Fruit fly (Drosophila melanogaster): ENCODE measurements around the gene Mettl3.

The Mettl3 gene

DNA sequence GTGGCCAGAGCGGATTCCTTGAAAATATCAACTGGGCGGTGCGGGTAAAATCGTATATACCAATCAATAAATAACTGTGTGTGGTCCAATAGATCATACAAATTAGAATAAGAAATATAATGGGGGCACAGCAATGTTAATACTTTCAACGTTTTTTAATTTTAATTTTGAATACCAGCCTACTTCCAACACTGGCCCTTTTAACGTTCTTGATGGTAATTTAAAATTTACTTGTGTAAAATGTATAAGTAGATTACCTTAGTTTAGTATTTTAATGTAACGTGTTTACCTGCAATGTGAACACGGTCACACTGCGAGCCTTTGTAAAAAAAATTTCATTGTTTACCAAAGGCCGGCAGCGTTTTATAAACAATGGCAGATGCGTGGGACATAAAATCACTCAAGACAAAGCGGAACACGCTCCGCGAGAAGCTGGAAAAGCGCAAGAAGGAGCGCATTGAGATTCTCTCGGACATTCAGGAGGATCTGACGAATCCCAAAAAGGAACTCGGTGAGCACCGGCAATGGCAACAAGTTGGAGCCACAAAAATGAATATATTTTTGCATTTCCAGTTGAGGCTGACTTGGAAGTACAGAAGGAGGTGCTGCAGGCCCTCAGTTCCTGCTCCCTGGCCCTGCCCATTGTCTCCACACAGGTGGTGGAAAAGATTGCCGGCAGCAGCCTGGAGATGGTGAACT, at the start of gene Mettl3, which contains the start of gene KrT95D (continued):
- TF ChIP-seq dan (GFP tag; IDR thresholded peaks at IDR 0.05) (no peak), CG3838 (GFP tag; optimal IDR thresholded peaks at IDR 0.05) (no peak), BtbVII (GFP tag; optimal IDR thresholded peaks at IDR 0.05) (no peak), CG14050 (GFP tag; IDR thresholded peaks at IDR 0.05) (no peak), cato (GFP tag; optimal IDR thresholded peaks at IDR 0.05; ENCODE audit: borderline replicate concordance) (no peak), CG16813 (GFP tag; IDR thresholded peaks at IDR 0.05; ENCODE audit: partially characterized antibody) (peak; percentile 24; the same call in 2 of the 3 replicates), ems (GFP tag; optimal IDR thresholded peaks at IDR 0.05) (no peak), z (GFP tag; IDR thresholded peaks at IDR 0.05) (no peak), CG43689 (GFP tag; IDR thresholded peaks at IDR 0.05) (no peak), Xrp1 (GFP tag; IDR thresholded peaks at IDR 0.05) (no peak), CG6254 (GFP tag; optimal IDR thresholded peaks at IDR 0.05) (no peak), CG17186 (GFP tag; optimal IDR thresholded peaks at IDR 0.05) (peak; percentile 38), ssp (GFP tag; IDR thresholded peaks at IDR 0.05) (no peak), CG7928 (GFP tag; optimal IDR thresholded peaks at IDR 0.05) (no peak), Vsx1 (GFP tag; optimal IDR thresholded peaks at IDR 0.05) (no peak), Six4 (GFP tag; optimal IDR thresholded peaks at IDR 0.05) (no peak), CG31388 (GFP tag; optimal IDR thresholded peaks at IDR 0.05) (no peak), Myb (GFP tag; optimal IDR thresholded peaks at IDR 0.05) (no peak), esg (GFP tag; conservative IDR thresholded peaks at IDR 0.05) (no peak), HLH54F (GFP tag; optimal IDR thresholded peaks at IDR 0.05) (no peak), HHEX (GFP tag; optimal IDR thresholded peaks at IDR 0.05) (no peak), pho (GFP tag; optimal IDR thresholded peaks at IDR 0.05) (peak; percentile 14), NC2β (GFP tag; optimal IDR thresholded peaks at IDR 0.05) (no peak), Doc2 (GFP tag; IDR thresholded peaks at IDR 0.05) (no peak), Bdp1 (GFP tag; optimal IDR thresholded peaks at IDR 0.05) (no peak), CG11504 (tag; optimal IDR thresholded peaks at IDR 0.05) (peak; percentile 94), sc (optimal IDR thresholded peaks at IDR 0.05) (no peak), sc (GFP tag; optimal IDR thresholded peaks at IDR 0.05) (no peak), CG12299 (tag; optimal IDR thresholded peaks at IDR 0.05) (no peak), Lpt (GFP tag; optimal IDR thresholded peaks at IDR 0.05) (no peak), sd (tag; optimal IDR thresholded peaks at IDR 0.05) (peak; percentile 34), tin (GFP tag; optimal IDR thresholded peaks at IDR 0.05) (no peak), CG6175 (GFP tag; IDR thresholded peaks at IDR 0.05) (no peak), Dip2 (GFP tag; IDR thresholded peaks at IDR 0.05) (no peak), luna (GFP tag; optimal IDR thresholded peaks at IDR 0.05) (no peak), CG10543 (GFP tag; optimal IDR thresholded peaks at IDR 0.05) (peak; percentile 12), CG12104 (GFP tag; optimal IDR thresholded peaks at IDR 0.05) (no peak), hb (GFP tag; IDR thresholded peaks at IDR 0.05; ENCODE audit: partially characterized antibody) (no peak), danr (GFP tag; IDR thresholded peaks at IDR 0.05) (no peak), CG10431 (GFP tag; optimal IDR thresholded peaks at IDR 0.05) (no peak), CG8089 (GFP tag; optimal IDR thresholded peaks at IDR 0.05) (no peak), ap (GFP tag; IDR thresholded peaks at IDR 0.05) (no peak), Mad (GFP tag; optimal IDR thresholded peaks at IDR 0.05) (no peak), CG14667 (GFP tag; IDR thresholded peaks at IDR 0.05) (no peak), CG2678 (tag; optimal IDR thresholded peaks at IDR 0.05) (no peak), CG33557 (GFP tag; optimal IDR thresholded peaks at IDR 0.05) (no peak), Poxn (GFP tag; IDR thresholded peaks at IDR 0.05) (no peak), slbo (GFP tag; IDR thresholded peaks at IDR 0.05) (no peak), H2.0 (GFP tag; IDR thresholded peaks at IDR 0.05) (no peak), C15 (GFP tag; IDR thresholded peaks at IDR 0.05) (no peak), CG18476 (GFP tag; optimal IDR thresholded peaks at IDR 0.05) (no peak), tio (GFP tag; optimal IDR thresholded peaks at IDR 0.05) (no peak)

Measured in whole organism, embryonic.